Worm (Caenorhabditis elegans): ENCODE measurements around the gene Y6E2A.4.

ce11 chrV:15741851-15742250 lies 25.3 kb upstream of the Y6E2A.4 start, which contains the start of gene str-18:
- no peak for TF ChIP-seq sdc-2 (tag; optimal IDR thresholded peaks at IDR 0.05)
- no peak for TF ChIP-seq nfya-1 (tag; optimal IDR thresholded peaks at IDR 0.05)
- TF ChIP-seq ceh-45 (GFP tag; IDR thresholded peaks at IDR 0.05), result no peak
- TF ChIP-seq ama-1 (optimal IDR thresholded peaks at IDR 0.05), result no peak
